Fruit fly (Drosophila melanogaster) whole organism, embryonic: ENCODE results near the gene CG9933.

Experiments
- ATbp ChIP-seq: fragments of 200-800 bp; sonication (Bioruptor generic); optimal IDR thresholded peaks from 2 replicates; lab custom pipeline; 2017; ENCODE audit warnings: missing biosample characterization, mild to moderate bottlenecking, missing genetic modification characterization, missing genetic modification reagents
- Antp ChIP-seq: fragments of 200-800 bp; sonication (Bioruptor generic); optimal IDR thresholded peaks from 3 replicates; lab custom pipeline; 2016; ENCODE audit warnings: missing biosample characterization, missing genetic modification characterization
- Bdp1 ChIP-seq: fragments of 200-800 bp; sonication (Bioruptor generic); optimal IDR thresholded peaks from 3 replicates; lab custom pipeline; 2016; ENCODE audit warnings: missing biosample characterization, missing genetic modification characterization
- CG10462 ChIP-seq: fragments of 200-800 bp; sonication (Bioruptor generic); optimal IDR thresholded peaks from 2 replicates; lab custom pipeline; 2016; ENCODE audit warnings: missing biosample characterization, missing genetic modification characterization
- CG10959 ChIP-seq: fragments of 200-800 bp; sonication (Bioruptor generic); IDR thresholded peaks from 2 replicates; pipeline ENCODE4 v1.3.6; 2022; ENCODE audit warnings: missing biosample characterization, missing genetic modification characterization
- CG11504 ChIP-seq: fragments of 200-800 bp; sonication (Bioruptor generic); optimal IDR thresholded peaks from 3 replicates; lab custom pipeline; 2019; ENCODE audit warnings: missing biosample characterization, mild to moderate bottlenecking, missing genetic modification characterization, moderate library complexity
- CG12104 ChIP-seq: fragments of 200-800 bp; sonication (Bioruptor generic); optimal IDR thresholded peaks from 3 replicates; lab custom pipeline; 2016; ENCODE audit warnings: missing biosample characterization, missing genetic modification characterization
- CG12236 ChIP-seq: fragments of 200-800 bp; sonication (Bioruptor generic); optimal IDR thresholded peaks from 2 replicates; lab custom pipeline; 2016; ENCODE audit warnings: missing biosample characterization, missing genetic modification characterization
- CG12744 ChIP-seq: fragments of 200-800 bp; sonication (Bioruptor generic); optimal IDR thresholded peaks from 2 replicates; lab custom pipeline; 2016; ENCODE audit warnings: missing biosample characterization, missing genetic modification characterization
- CG14014 ChIP-seq: fragments of 200-800 bp; sonication (Bioruptor generic); IDR thresholded peaks from 2 replicates; pipeline ENCODE4 v1.3.6; 2022; ENCODE audit warnings: missing biosample characterization, missing genetic modification characterization
- CG17912 ChIP-seq: fragments of 200-800 bp; sonication (Bioruptor generic); optimal IDR thresholded peaks from 2 replicates; lab custom pipeline; 2018; ENCODE audit warnings: missing biosample characterization, mild to moderate bottlenecking, missing genetic modification characterization
- CG30020 ChIP-seq: fragments of 200-800 bp; optimal IDR thresholded peaks from 2 replicates; lab custom pipeline; 2019; ENCODE audit warnings: missing biosample characterization, mild to moderate bottlenecking, missing genetic modification characterization, moderate library complexity
- CG30403 ChIP-seq: fragments of 200-800 bp; sonication (Bioruptor generic); optimal IDR thresholded peaks from 3 replicates; lab custom pipeline; 2016; ENCODE audit warnings: missing biosample characterization, missing genetic modification characterization
- CG3163 ChIP-seq: fragments of 200-800 bp; sonication (Bioruptor generic); optimal IDR thresholded peaks from 3 replicates; lab custom pipeline; 2016; ENCODE audit warnings: missing biosample characterization, missing genetic modification characterization
- CG3407 ChIP-seq: fragments of 200-800 bp; sonication (Bioruptor generic); optimal IDR thresholded peaks from 2 replicates; lab custom pipeline; 2018; ENCODE audit warnings: missing biosample characterization, mild to moderate bottlenecking, missing genetic modification characterization
- CG3995 ChIP-seq: fragments of 200-800 bp; sonication (Bioruptor generic); optimal IDR thresholded peaks from 3 replicates; lab custom pipeline; 2016; ENCODE audit warnings: missing biosample characterization, missing genetic modification characterization
- CG6254 ChIP-seq: fragments of 200-800 bp; sonication (Bioruptor generic); optimal IDR thresholded peaks from 3 replicates; lab custom pipeline; 2017; ENCODE audit warnings: mild to moderate bottlenecking, missing biosample characterization, missing genetic modification reagents, missing genetic modification characterization
- CG6689 ChIP-seq: fragments of 200-800 bp; sonication (Bioruptor generic); IDR thresholded peaks from 2 replicates; pipeline ENCODE4 v1.3.6; 2022; ENCODE audit warnings: missing biosample characterization, missing genetic modification characterization
- CG6791 ChIP-seq: fragments of 200-800 bp; sonication (Bioruptor generic); IDR thresholded peaks from 3 replicates; pipeline ENCODE4 v1.3.6; 2022; ENCODE audit warnings: missing biosample characterization, missing genetic modification characterization; ENCODE audit not compliant: partially characterized antibody
- CG8388 ChIP-seq: fragments of 200-800 bp; sonication (Bioruptor generic); optimal IDR thresholded peaks from 2 replicates; lab custom pipeline; 2019; ENCODE audit warnings: missing biosample characterization, mild to moderate bottlenecking, missing genetic modification characterization, moderate library complexity
- D19A ChIP-seq: fragments of 200-800 bp; optimal IDR thresholded peaks from 3 replicates; lab custom pipeline; 2019; ENCODE audit warnings: missing biosample characterization, mild to moderate bottlenecking, missing genetic modification characterization, moderate library complexity
- E2f1 ChIP-seq: fragments of 200-800 bp; sonication (Bioruptor generic); IDR thresholded peaks from 2 replicates; pipeline ENCODE4 v1.3.6; 2022; ENCODE audit warnings: missing biosample characterization, missing genetic modification characterization
- HHEX ChIP-seq: fragments of 200-800 bp; sonication (Bioruptor generic); optimal IDR thresholded peaks from 3 replicates; lab custom pipeline; 2017; ENCODE audit warnings: missing biosample characterization, mild to moderate bottlenecking, missing genetic modification characterization, missing genetic modification reagents
- NfI ChIP-seq: fragments of 200-800 bp; sonication (Bioruptor generic); optimal IDR thresholded peaks from 3 replicates; lab custom pipeline; 2018; ENCODE audit warnings: missing biosample characterization, mild to moderate bottlenecking, missing genetic modification characterization, moderate library complexity
- Pdp1 ChIP-seq, 2 experiments: fragments of 200-800 bp; sonication (Bioruptor generic); optimal IDR thresholded peaks; 3 replicates each; lab custom pipeline; 2016; ENCODE audit warnings: missing biosample characterization in 2 of 2, missing genetic modification characterization in 2 of 2, mild to moderate bottlenecking in 1 of 2, moderate library complexity in 1 of 2
- Ptx1 ChIP-seq: fragments of 200-800 bp; sonication (Bioruptor generic); IDR thresholded peaks from 2 replicates; pipeline ENCODE4 v1.3.6; 2022; ENCODE audit warnings: missing biosample characterization, missing genetic modification characterization
- Sin3A ChIP-seq: fragments of >200 bp; optimal IDR thresholded peaks from 2 replicates; lab custom pipeline; 2018
- TFAM ChIP-seq: fragments of 200-800 bp; sonication (Bioruptor generic); optimal IDR thresholded peaks from 2 replicates; lab custom pipeline; 2017; ENCODE audit warnings: missing biosample characterization, missing genetic modification characterization, inconsistent platforms
- Usf ChIP-seq: fragments of 200-800 bp; sonication (Bioruptor generic); optimal IDR thresholded peaks from 2 replicates; lab custom pipeline; 2017; ENCODE audit warnings: missing genotype, missing biosample characterization, missing genetic modification characterization
- ato ChIP-seq: fragments of 200-800 bp; sonication (Bioruptor generic); IDR thresholded peaks from 2 replicates; pipeline ENCODE4 v1.3.6; 2022; ENCODE audit warnings: missing biosample characterization, missing genetic modification characterization; ENCODE audit not compliant: partially characterized antibody
- bsh ChIP-seq, 2 experiments: fragments of 200-800 bp; sonication (Bioruptor generic); optimal IDR thresholded peaks; 2 replicates each; lab custom pipeline; 2017 to 2018; ENCODE audit warnings: mild to moderate bottlenecking in 2 of 2, missing biosample characterization in 2 of 2, missing genetic modification characterization in 2 of 2, moderate library complexity in 1 of 2
- cwo ChIP-seq: fragments of 200-800 bp; sonication (Bioruptor generic); optimal IDR thresholded peaks from 3 replicates; lab custom pipeline; 2017; ENCODE audit warnings: missing biosample characterization, missing genetic modification characterization, mild to moderate bottlenecking, moderate library complexity, missing genetic modification reagents
- en ChIP-seq: fragments of 200-800 bp; sonication (Bioruptor generic); optimal IDR thresholded peaks from 2 replicates; lab custom pipeline; 2016; ENCODE audit warnings: missing biosample characterization, missing genetic modification characterization
- fd102C ChIP-seq: fragments of 200-800 bp; sonication (Bioruptor generic); optimal IDR thresholded peaks from 2 replicates; lab custom pipeline; 2018; ENCODE audit warnings: missing biosample characterization, mild to moderate bottlenecking, missing genetic modification characterization, moderate library complexity
- fru ChIP-seq: fragments of >200 bp; optimal IDR thresholded peaks from 2 replicates; lab custom pipeline; 2017
- grau ChIP-seq: fragments of 200-800 bp; optimal IDR thresholded peaks from 3 replicates; lab custom pipeline; 2019; ENCODE audit warnings: missing biosample characterization, mild to moderate bottlenecking, missing genetic modification characterization, moderate library complexity
- ham ChIP-seq: fragments of 200-800 bp; sonication (Bioruptor generic); IDR thresholded peaks from 2 replicates; pipeline ENCODE4 v1.3.6; 2022; ENCODE audit warnings: missing biosample characterization, missing genetic modification characterization
- hth ChIP-seq: fragments of >200 bp; optimal IDR thresholded peaks from 2 replicates; lab custom pipeline; 2017; ENCODE audit warnings: inconsistent platforms
- jigr1 ChIP-seq: fragments of 200-800 bp; sonication (Bioruptor generic); IDR thresholded peaks from 3 replicates; pipeline ENCODE4 v1.3.6; 2022; ENCODE audit warnings: missing biosample characterization, missing genetic modification characterization
- lmd ChIP-seq: fragments of 200-800 bp; sonication (Bioruptor generic); IDR thresholded peaks from 2 replicates; pipeline ENCODE4 v1.3.6; 2022; ENCODE audit warnings: missing biosample characterization, missing genetic modification characterization
- lola ChIP-seq, 3 experiments: fragments of >200 bp in 2 of 3; fragments of 200-800 bp in 1 of 3; sonication (Bioruptor generic) in 1 of 3; optimal IDR thresholded peaks; 2 replicates each; lab custom pipeline; 2017 to 2019; ENCODE audit warnings: missing biosample characterization in 3 of 3, missing genetic modification characterization in 3 of 3, mild to moderate bottlenecking in 1 of 3, moderate library complexity in 1 of 3
- nom ChIP-seq: fragments of 200-800 bp; sonication (Bioruptor generic); optimal IDR thresholded peaks from 2 replicates; lab custom pipeline; 2017; ENCODE audit warnings: missing biosample characterization, missing genetic modification characterization, mild to moderate bottlenecking, moderate library complexity, missing genetic modification reagents
- otp ChIP-seq: fragments of 200-800 bp; sonication (Bioruptor generic); IDR thresholded peaks from 3 replicates; pipeline ENCODE4, ENCODE4 v1.3.6; 2022; ENCODE audit warnings: missing biosample characterization, missing genetic modification characterization
- pb ChIP-seq: fragments of 200-800 bp; sonication (Bioruptor generic); optimal IDR thresholded peaks from 3 replicates; lab custom pipeline; 2016; ENCODE audit warnings: missing biosample characterization, missing genetic modification characterization
- pho ChIP-seq: fragments of 200-800 bp; sonication (Bioruptor generic); optimal IDR thresholded peaks from 2 replicates; lab custom pipeline; 2016; ENCODE audit warnings: missing biosample characterization, missing genetic modification characterization
- sr ChIP-seq: fragments of 200-800 bp; sonication (Bioruptor generic); IDR thresholded peaks from 3 replicates; pipeline ENCODE4 v1.3.6; 2022; ENCODE audit warnings: missing biosample characterization, missing genetic modification characterization
- stwl ChIP-seq: fragments of 200-800 bp; sonication (Bioruptor generic); optimal IDR thresholded peaks from 3 replicates; lab custom pipeline; 2018; ENCODE audit warnings: missing biosample characterization, mild to moderate bottlenecking, missing genetic modification characterization, moderate library complexity
- vnd ChIP-seq: fragments of 200-800 bp; sonication (Bioruptor generic); IDR thresholded peaks from 3 replicates; pipeline ENCODE4 v1.3.6; 2022; ENCODE audit warnings: missing biosample characterization, missing genetic modification characterization; ENCODE audit not compliant: partially characterized antibody
- vvl ChIP-seq: fragments of 200-800 bp; sonication (Bioruptor generic); IDR thresholded peaks from 2 replicates; pipeline ENCODE4 v1.3.6; 2022; ENCODE audit warnings: missing biosample characterization, missing genetic modification characterization
- zfh1 ChIP-seq: fragments of 200-800 bp; sonication (Bioruptor generic); IDR thresholded peaks from 3 replicates; pipeline ENCODE4 v1.3.6; 2022; ENCODE audit warnings: missing biosample characterization, missing genetic modification characterization
- zfh2 ChIP-seq: fragments of 200-800 bp; sonication (Bioruptor generic); optimal IDR thresholded peaks from 2 replicates; lab custom pipeline; 2016; ENCODE audit warnings: missing biosample characterization, missing genetic modification characterization

CG9933 gene

dm6 chr2L:12974045-12974539 is 47.0 kb downstream of the CG9933 start, which contains the start of gene Vha68-2 (continued):
- peak; percentile 10 for TF ChIP-seq pho (GFP tag; lab: Kevin White, UChicago)
- TF ChIP-seq zfh1, result peak; percentile 75
- no peak for TF ChIP-seq CG6689
- no peak for TF ChIP-seq hth (lab: Kevin White, UChicago)
- peak; percentile 44 for TF ChIP-seq CG12744 (GFP tag; lab: Kevin White, UChicago)
- TF ChIP-seq CG30403, result peak; percentile 63
- TF ChIP-seq zfh2 (GFP tag; lab: Kevin White, UChicago), result peak; percentile 67
- TF ChIP-seq CG12104, result no peak
- TF ChIP-seq ATbp, result peak; percentile 77
- peak; percentile 35; the same call in 1 of the 2 replicates for TF ChIP-seq ato
- peak; percentile 87 for TF ChIP-seq NfI
- TF ChIP-seq CG6254 (GFP tag; lab: Kevin White, UChicago), result no peak
- peak; percentile 55 for TF ChIP-seq grau (tag; lab: Kevin White, UChicago)
- 0 out of 2 replicates have a peak, but pooled peaks have one; percentile 36 for TF ChIP-seq CG14014 (GFP tag; lab: Robert Waterston, UW)
- TF ChIP-seq fd102C (GFP tag; lab: Kevin White, UChicago), result no peak
- TF ChIP-seq CG10462 (GFP tag; lab: Kevin White, UChicago), result no peak
- no peak for TF ChIP-seq CG3995 (GFP tag; lab: Kevin White, UChicago)
- no peak for TF ChIP-seq fru (lab: Kevin White, UChicago)
- TF ChIP-seq CG17912 (GFP tag; lab: Kevin White, UChicago), result peak; percentile 82
- TF ChIP-seq lmd, result peak; percentile 59; the same call in 1 of the 2 replicates
- TF ChIP-seq CG3407 (GFP tag; lab: Kevin White, UChicago), result peak; percentile 69
- TF ChIP-seq en, result no peak
- TF ChIP-seq CG12236 (GFP tag; lab: Kevin White, UChicago), result peak; percentile 17
- no peak for TF ChIP-seq E2f1 (GFP tag; lab: Robert Waterston, UW)
- no peak for TF ChIP-seq CG30020 (tag; lab: Kevin White, UChicago)
- TF ChIP-seq pb (GFP tag; lab: Kevin White, UChicago), result peak; percentile 10
- TF ChIP-seq Ptx1 (GFP tag; lab: Robert Waterston, UW), result peak; percentile 62
- TF ChIP-seq bsh (GFP tag; optimal IDR thresholded peaks at IDR 0.05; lab: Kevin White, UChicago), result peak; percentile 39 to 42
- no peak for TF ChIP-seq Usf (GFP tag; lab: Kevin White, UChicago)
- no peak for TF ChIP-seq ham
- TF ChIP-seq Pdp1 (GFP tag; optimal IDR thresholded peaks at IDR 0.05; lab: Kevin White, UChicago), result no peak
- no peak for TF ChIP-seq lola (GFP tag; optimal IDR thresholded peaks at IDR 0.05; lab: Kevin White, UChicago)
- TF ChIP-seq CG8388 (GFP tag; lab: Kevin White, UChicago), result peak; percentile 21
- peak; percentile 39 for TF ChIP-seq CG3163 (GFP tag; lab: Kevin White, UChicago)
- TF ChIP-seq jigr1 (GFP tag; lab: Robert Waterston, UW), result no peak
- no peak for TF ChIP-seq cwo (GFP tag; lab: Kevin White, UChicago)
- TF ChIP-seq HHEX (GFP tag; lab: Kevin White, UChicago), result no peak
- TF ChIP-seq CG6791 (GFP tag; lab: Robert Waterston, UW), result peak; percentile 76; the same call in 2 of the 3 replicates
- no peak for TF ChIP-seq Sin3A (lab: Kevin White, UChicago)
- TF ChIP-seq CG11504 (tag; lab: Kevin White, UChicago), result peak; percentile 53
- TF ChIP-seq vvl (GFP tag; lab: Robert Waterston, UW), result peak; percentile 79
- TF ChIP-seq TFAM (GFP tag; lab: Kevin White, UChicago), result no peak
- peak; percentile 61 for TF ChIP-seq Antp
- no peak for TF ChIP-seq otp (GFP tag; lab: Robert Waterston, UW)
- peak; percentile 62 for TF ChIP-seq vnd (GFP tag; lab: Robert Waterston, UW)
- TF ChIP-seq D19A (tag; lab: Kevin White, UChicago), result no peak
- no peak for TF ChIP-seq Bdp1 (GFP tag; lab: Kevin White, UChicago)
- TF ChIP-seq stwl (tag; lab: Kevin White, UChicago), result peak; percentile 49
- TF ChIP-seq sr, result no peak
- peak; percentile 49 for TF ChIP-seq nom
- TF ChIP-seq CG10959 (GFP tag; lab: Robert Waterston, UW), result 0 out of 2 replicates have a peak, but pooled peaks have one; percentile 7
